Fruit fly (Drosophila melanogaster) whole organism, pupa: ENCODE results near the gene pn.

ENCODE experiments used
- CG10348 ChIP-seq: fragments of 200-800 bp; sonication (Bioruptor generic); IDR thresholded peaks from 2 replicates; pipeline ENCODE4 v1.3.6; 2022; ENCODE audit warnings: missing biosample characterization, missing genetic modification characterization
- CG12605 ChIP-seq: fragments of 200-800 bp; sonication (Bioruptor generic); IDR thresholded peaks from 2 replicates; pipeline ENCODE4 v1.3.6; 2022; ENCODE audit warnings: missing biosample characterization, missing genetic modification characterization
- CG13204 ChIP-seq: fragments of 200-800 bp; sonication (Bioruptor generic); optimal IDR thresholded peaks from 2 replicates; lab custom pipeline; 2018; ENCODE audit warnings: missing biosample characterization, mild to moderate bottlenecking, missing genetic modification characterization, moderate library complexity
- CG14655 ChIP-seq: fragments of 200-800 bp; sonication (Bioruptor generic); optimal IDR thresholded peaks from 3 replicates; lab custom pipeline; 2017; ENCODE audit warnings: mild to moderate bottlenecking, missing biosample characterization, missing genetic modification reagents, missing genetic modification characterization
- CG15710 ChIP-seq: fragments of 200-800 bp; sonication (Bioruptor generic); optimal IDR thresholded peaks from 2 replicates; lab custom pipeline; 2018; ENCODE audit warnings: missing biosample characterization, mild to moderate bottlenecking, missing genetic modification characterization, moderate library complexity
- CG17806 ChIP-seq: fragments of 200-800 bp; sonication (Bioruptor generic); optimal IDR thresholded peaks from 2 replicates; lab custom pipeline; 2018; ENCODE audit warnings: missing biosample characterization, mild to moderate bottlenecking, missing genetic modification characterization, moderate library complexity
- CG32121 ChIP-seq: fragments of 200-800 bp; sonication (Bioruptor generic); IDR thresholded peaks from 2 replicates; pipeline ENCODE4 v1.3.6; 2022; ENCODE audit warnings: missing biosample characterization, missing genetic modification characterization
- CG34367 ChIP-seq: fragments of 200-800 bp; sonication (Bioruptor generic); optimal IDR thresholded peaks from 2 replicates; lab custom pipeline; 2018; ENCODE audit warnings: missing biosample characterization, mild to moderate bottlenecking, missing genetic modification characterization
- CG4496 ChIP-seq: fragments of 200-800 bp; sonication (Bioruptor generic); IDR thresholded peaks from 3 replicates; pipeline ENCODE4 v1.3.6; 2022; ENCODE audit warnings: missing biosample characterization, missing genetic modification characterization
- CG8159 ChIP-seq: fragments of 200-800 bp; sonication (Bioruptor generic); optimal IDR thresholded peaks from 3 replicates; lab custom pipeline; 2018; ENCODE audit warnings: missing biosample characterization, mild to moderate bottlenecking, missing genetic modification characterization, moderate library complexity
- CG8301 ChIP-seq: fragments of 200-800 bp; sonication (Bioruptor generic); optimal IDR thresholded peaks from 2 replicates; lab custom pipeline; 2018; ENCODE audit warnings: missing biosample characterization, mild to moderate bottlenecking, missing genetic modification characterization
- CG9948 ChIP-seq: fragments of 200-800 bp; sonication (Bioruptor generic); optimal IDR thresholded peaks from 2 replicates; lab custom pipeline; 2018; ENCODE audit warnings: missing biosample characterization, mild to moderate bottlenecking, missing genetic modification characterization, moderate library complexity
- D1 ChIP-seq: fragments of 200-800 bp; sonication (Bioruptor generic); optimal IDR thresholded peaks from 2 replicates; lab custom pipeline; 2018; ENCODE audit warnings: missing biosample characterization, mild to moderate bottlenecking, missing genetic modification characterization, moderate library complexity
- EcR ChIP-seq: fragments of 200-800 bp; sonication (Bioruptor generic); optimal IDR thresholded peaks from 3 replicates; lab custom pipeline; 2019; ENCODE audit warnings: missing biosample characterization, missing genetic modification characterization, mild to moderate bottlenecking, moderate library complexity, missing genetic modification reagents
- Ets98B ChIP-seq: fragments of 200-800 bp; sonication (Bioruptor generic); IDR thresholded peaks from 2 replicates; pipeline ENCODE4 v1.3.6; 2022; ENCODE audit warnings: missing biosample characterization, missing genetic modification characterization
- Pif1A ChIP-seq: fragments of 200-800 bp; sonication (Bioruptor generic); optimal IDR thresholded peaks from 3 replicates; lab custom pipeline; 2016; ENCODE audit warnings: missing biosample characterization, missing genetic modification characterization
- Pif1B ChIP-seq: fragments of 200-800 bp; sonication (Bioruptor generic); optimal IDR thresholded peaks from 3 replicates; lab custom pipeline; 2016; ENCODE audit warnings: missing biosample characterization, missing genetic modification characterization
- Snoo ChIP-seq: fragments of 200-800 bp; sonication (Bioruptor generic); optimal IDR thresholded peaks from 3 replicates; lab custom pipeline; 2017; ENCODE audit warnings: missing biosample characterization, mild to moderate bottlenecking, missing genetic modification characterization, inconsistent platforms
- fd96Ca ChIP-seq: fragments of 200-800 bp; sonication (Bioruptor generic); IDR thresholded peaks from 3 replicates; pipeline ENCODE4 v1.3.6; 2022; ENCODE audit warnings: missing biosample characterization, missing genetic modification characterization
- gl ChIP-seq: fragments of 200-800 bp; sonication (Bioruptor generic); optimal IDR thresholded peaks from 2 replicates; lab custom pipeline; 2018; ENCODE audit warnings: missing biosample characterization, mild to moderate bottlenecking, missing genetic modification characterization
- rn ChIP-seq: fragments of 200-800 bp; sonication (Bioruptor generic); IDR thresholded peaks from 2 replicates; pipeline ENCODE4 v1.3.6; 2022; ENCODE audit warnings: missing biosample characterization, missing genetic modification characterization

The pn gene

dm6 chrX:2197414-2198271 lies 16.6 kb downstream of the pn start:
- TF ChIP-seq CG34367 (tag; lab: Kevin White, UChicago), result no peak
- no peak for TF ChIP-seq D1 (tag; lab: Kevin White, UChicago)
- no peak for TF ChIP-seq fd96Ca
- no peak for TF ChIP-seq Snoo (tag; lab: Kevin White, UChicago)
- no peak for TF ChIP-seq CG8301
- peak; percentile 11; the same call in 1 of the 2 replicates for TF ChIP-seq Ets98B (GFP tag; lab: Robert Waterston, UW)
- TF ChIP-seq gl (tag; lab: Kevin White, UChicago), result no peak
- TF ChIP-seq Pif1B, result no peak
- no peak for TF ChIP-seq CG10348 (GFP tag; lab: Robert Waterston, UW)
- TF ChIP-seq Pif1A (GFP tag; lab: Kevin White, UChicago), result no peak
- TF ChIP-seq EcR (GFP tag; lab: Kevin White, UChicago), result peak; percentile 10
- no peak for TF ChIP-seq rn (GFP tag; lab: Robert Waterston, UW)
- no peak for TF ChIP-seq CG13204 (GFP tag; lab: Kevin White, UChicago)
- TF ChIP-seq CG9948 (tag; lab: Kevin White, UChicago), result no peak
- no peak for TF ChIP-seq CG12605 (GFP tag; lab: Robert Waterston, UW)
- TF ChIP-seq CG32121 (GFP tag; lab: Robert Waterston, UW), result no peak
- TF ChIP-seq CG4496 (GFP tag; lab: Robert Waterston, UW), result no peak

dm6 chrX:2198272-2198571 lies 17.2 kb downstream of the pn start:
- TF ChIP-seq CG32121 (GFP tag; lab: Robert Waterston, UW), result no peak
- no peak for TF ChIP-seq D1 (tag; lab: Kevin White, UChicago)
- TF ChIP-seq CG15710, result no peak
- TF ChIP-seq rn (GFP tag; lab: Robert Waterston, UW), result no peak
- no peak for TF ChIP-seq CG8159
- no peak for TF ChIP-seq fd96Ca
- no peak for TF ChIP-seq CG13204 (GFP tag; lab: Kevin White, UChicago)
- no peak for TF ChIP-seq CG17806 (tag; lab: Kevin White, UChicago)
- no peak for TF ChIP-seq CG34367 (tag; lab: Kevin White, UChicago)
- TF ChIP-seq EcR (GFP tag; lab: Kevin White, UChicago), result no peak
- TF ChIP-seq CG8301, result no peak

dm6 chrX:2199303-2199702 lies 18.3 kb downstream of the pn start:
- TF ChIP-seq D1 (tag; lab: Kevin White, UChicago) (no peak), CG8159 (no peak), Snoo (tag; lab: Kevin White, UChicago) (no peak), fd96Ca (no peak), gl (tag; lab: Kevin White, UChicago) (no peak), rn (GFP tag; lab: Robert Waterston, UW) (no peak), Pif1A (GFP tag; lab: Kevin White, UChicago) (no peak), CG4496 (GFP tag; lab: Robert Waterston, UW) (no peak), CG15710 (no peak)
- TF ChIP-seq, all 21 proteins: peak for 0

DNA sequence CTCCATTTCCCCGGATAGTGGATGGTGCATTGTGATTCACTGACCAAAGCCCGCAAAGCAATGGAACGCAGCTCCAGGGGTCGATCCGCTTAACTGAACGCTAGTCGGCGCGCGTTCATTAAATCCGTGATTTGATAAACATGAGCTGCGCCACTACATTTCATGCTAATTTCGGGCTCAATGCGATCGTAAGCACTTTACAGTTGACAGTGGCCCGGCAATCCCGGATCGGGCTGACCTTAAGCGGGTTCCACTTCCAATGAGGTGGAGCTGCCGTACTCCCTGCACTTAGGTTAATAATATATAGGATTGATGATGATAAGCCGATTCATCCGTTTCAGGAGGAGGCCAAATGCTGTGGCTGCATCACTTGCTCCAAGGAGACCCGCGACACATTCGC lies 22.8 kb downstream of the pn start, which contains the start of gene FarO:
Gene FarO (minus strand): TSS at position 101 of the 400 bp plus-strand sequence.
- TF ChIP-seq CG4496 (GFP tag; lab: Robert Waterston, UW) (no peak), Pif1A (GFP tag; lab: Kevin White, UChicago) (no peak), Pif1B (no peak), CG13204 (GFP tag; lab: Kevin White, UChicago) (no peak), CG9948 (tag; lab: Kevin White, UChicago) (no peak), gl (tag; lab: Kevin White, UChicago) (no peak), Ets98B (GFP tag; lab: Robert Waterston, UW) (no peak), CG17806 (tag; lab: Kevin White, UChicago) (no peak), Snoo (tag; lab: Kevin White, UChicago) (no peak), CG15710 (no peak), rn (GFP tag; lab: Robert Waterston, UW) (no peak), CG10348 (GFP tag; lab: Robert Waterston, UW) (no peak), CG34367 (tag; lab: Kevin White, UChicago) (no peak), EcR (GFP tag; lab: Kevin White, UChicago) (no peak), CG14655 (no peak), D1 (tag; lab: Kevin White, UChicago) (no peak), fd96Ca (no peak), CG32121 (GFP tag; lab: Robert Waterston, UW) (no peak), CG8301 (no peak)
- TF ChIP-seq, all 21 proteins: peak for 0

DNA sequence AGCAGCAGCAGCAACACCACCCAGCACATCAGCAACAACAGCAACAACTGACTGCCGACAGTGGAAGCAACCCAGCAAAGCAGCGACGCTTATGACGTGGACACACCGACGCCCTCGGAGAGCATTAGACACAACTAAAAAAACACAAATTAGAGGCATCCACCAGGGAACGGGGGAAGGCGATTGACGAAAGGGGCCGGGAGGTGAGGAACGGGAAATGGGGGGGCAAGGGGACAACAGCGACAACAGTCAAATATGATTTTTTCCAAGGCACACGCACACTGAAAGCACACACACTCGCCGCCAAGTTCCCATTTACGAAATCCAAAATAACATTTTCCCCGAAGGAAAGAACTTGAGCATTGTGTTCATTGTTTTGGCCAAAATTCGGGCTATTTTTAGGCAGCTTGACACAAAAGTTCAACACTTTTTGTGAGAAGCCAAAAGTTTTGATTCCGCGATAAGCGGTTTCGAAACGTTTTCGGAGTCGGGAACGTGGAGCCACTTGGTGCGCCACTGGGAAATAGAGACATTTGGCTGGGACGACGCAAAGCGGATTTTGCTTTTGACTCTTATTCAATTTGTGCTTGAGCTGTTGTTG lies 27.7 kb downstream of the pn start:
- TF ChIP-seq CG32121 (GFP tag; lab: Robert Waterston, UW) (peak; percentile 34; the same call in 1 of the 2 replicates), CG17806 (tag; lab: Kevin White, UChicago) (no peak), EcR (GFP tag; lab: Kevin White, UChicago) (no peak), CG9948 (tag; lab: Kevin White, UChicago) (no peak), CG4496 (GFP tag; lab: Robert Waterston, UW) (peak; percentile 13; the same call in 1 of the 3 replicates), Ets98B (GFP tag; lab: Robert Waterston, UW) (no peak), CG13204 (GFP tag; lab: Kevin White, UChicago) (no peak), Snoo (tag; lab: Kevin White, UChicago) (no peak), fd96Ca (peak; percentile 65; the same call in 2 of the 3 replicates), rn (GFP tag; lab: Robert Waterston, UW) (no peak), CG15710 (no peak), CG34367 (tag; lab: Kevin White, UChicago) (no peak), gl (tag; lab: Kevin White, UChicago) (no peak), Pif1A (GFP tag; lab: Kevin White, UChicago) (no peak), CG12605 (GFP tag; lab: Robert Waterston, UW) (no peak), CG14655 (no peak), CG8301 (no peak), CG10348 (GFP tag; lab: Robert Waterston, UW) (0 out of 2 replicates have a peak, but pooled peaks have one; percentile 39), D1 (tag; lab: Kevin White, UChicago) (no peak), CG8159 (no peak), Pif1B (no peak)
- TF ChIP-seq, all 21 proteins: peak for 4
